Fruit fly (Drosophila melanogaster) whole organism, embryonic: Measurements from ENCODE around the gene CG4629.

Source experiments
- B-H2 ChIP-seq: fragments of 200-800 bp; sonication (Bioruptor generic); optimal IDR thresholded peaks from 2 replicates; lab custom pipeline; 2018; ENCODE audit warnings: missing biosample characterization, mild to moderate bottlenecking, missing genetic modification characterization
- CG12071 ChIP-seq: fragments of 200-800 bp; sonication (Bioruptor generic); optimal IDR thresholded peaks from 3 replicates; lab custom pipeline; 2018; ENCODE audit warnings: missing biosample characterization, mild to moderate bottlenecking, missing genetic modification characterization
- CG14965 ChIP-seq: fragments of 200-800 bp; sonication (Bioruptor generic); optimal IDR thresholded peaks from 2 replicates; lab custom pipeline; 2016; ENCODE audit warnings: missing biosample characterization, missing genetic modification characterization, borderline replicate concordance
- CG16779 ChIP-seq: fragments of 200-800 bp; sonication (Bioruptor generic); IDR thresholded peaks from 2 replicates; pipeline ENCODE4 v1.3.6; 2022; ENCODE audit warnings: missing biosample characterization, missing genetic modification characterization
- CG6813 ChIP-seq: fragments of 200-800 bp; sonication (Bioruptor generic); optimal IDR thresholded peaks from 2 replicates; lab custom pipeline; 2017; ENCODE audit warnings: missing biosample characterization, missing genetic modification characterization, mild to moderate bottlenecking, moderate library complexity, missing genetic modification reagents
- Mes4 ChIP-seq: fragments of 200-800 bp; sonication (Bioruptor generic); optimal IDR thresholded peaks from 2 replicates; lab custom pipeline; 2016; ENCODE audit warnings: missing biosample characterization, missing genetic modification characterization
- Sin3A ChIP-seq: fragments of >200 bp; optimal IDR thresholded peaks from 2 replicates; lab custom pipeline; 2018
- fd96Cb ChIP-seq: fragments of 200-800 bp; sonication (Bioruptor generic); optimal IDR thresholded peaks from 2 replicates; lab custom pipeline; 2018; ENCODE audit warnings: missing biosample characterization, mild to moderate bottlenecking, missing genetic modification characterization, moderate library complexity
- otp ChIP-seq: fragments of 200-800 bp; sonication (Bioruptor generic); IDR thresholded peaks from 3 replicates; pipeline ENCODE4, ENCODE4 v1.3.6; 2022; ENCODE audit warnings: missing biosample characterization, missing genetic modification characterization
- p53 ChIP-seq: fragments of 200-800 bp; sonication (Bioruptor generic); optimal IDR thresholded peaks from 2 replicates; lab custom pipeline; 2016; ENCODE audit warnings: missing biosample characterization, missing genetic modification characterization
- sna ChIP-seq: fragments of 200-800 bp; sonication (Bioruptor generic); IDR thresholded peaks from 2 replicates; pipeline ENCODE4 v1.3.6; 2022; ENCODE audit warnings: missing biosample characterization, missing genetic modification characterization; ENCODE audit not compliant: partially characterized antibody

dm6 chr2L:1070332-1070731 lies 32.0 kb downstream of the CG4629 start:
- TF ChIP-seq CG12071 (GFP tag; lab: Kevin White, UChicago) (no peak), Mes4 (GFP tag; lab: Kevin White, UChicago) (no peak), B-H2 (GFP tag; lab: Kevin White, UChicago) (no peak), fd96Cb (tag; lab: Kevin White, UChicago) (peak; percentile 22), sna (no peak), CG14965 (GFP tag; lab: Kevin White, UChicago) (no peak), CG16779 (no peak), CG6813 (GFP tag; lab: Kevin White, UChicago) (peak; percentile 4), p53 (GFP tag; lab: Kevin White, UChicago) (no peak), otp (no peak), Sin3A (lab: Kevin White, UChicago) (no peak)
